Worm (Caenorhabditis elegans) whole organism, L3 larva: ENCODE results near the gene C34C12.6.

Experiments used
- R02D3.7 ChIP-seq: fragments of 150-350 bp; optimal IDR thresholded peaks from 2 replicates; lab custom pipeline; 2014; ENCODE audit warnings: missing biosample characterization, missing genetic modification characterization
- ZK546.5 ChIP-seq: sonication (generic microtip); optimal IDR thresholded peaks from 2 replicates; lab custom pipeline; 2017; ENCODE audit warnings: missing biosample characterization, missing genetic modification characterization
- aly-2 ChIP-seq: fragments of 150-350 bp; optimal IDR thresholded peaks from 2 replicates; lab custom pipeline; 2014; ENCODE audit warnings: missing biosample characterization, missing genetic modification characterization
- ama-1 ChIP-seq: fragments of 150-350 bp; optimal IDR thresholded peaks from 2 replicates; lab custom pipeline; 2018
- ceh-16 ChIP-seq: sonication (generic microtip); optimal IDR thresholded peaks from 2 replicates; lab custom pipeline; 2017; ENCODE audit warnings: missing biosample characterization, missing genetic modification characterization
- ceh-28 ChIP-seq: fragments of 150-350 bp; optimal IDR thresholded peaks from 2 replicates; lab custom pipeline; 2014; ENCODE audit warnings: missing biosample characterization, missing genetic modification reagents, missing genetic modification characterization
- ceh-82 ChIP-seq: fragments of 150-350 bp; optimal IDR thresholded peaks from 2 replicates; lab custom pipeline; 2014; ENCODE audit warnings: missing biosample characterization, missing genetic modification characterization
- ceh-9 ChIP-seq: sonication (generic microtip); optimal IDR thresholded peaks from 2 replicates; lab custom pipeline; 2018; ENCODE audit warnings: missing biosample characterization, missing genetic modification characterization
- daf-12 ChIP-seq: fragments of 150-350 bp; optimal IDR thresholded peaks from 2 replicates; lab custom pipeline; 2014; ENCODE audit warnings: missing biosample characterization, missing genetic modification reagents, missing genetic modification characterization
- egl-27 ChIP-seq: sonication (generic microtip); optimal IDR thresholded peaks from 4 replicates; lab custom pipeline; 2017; ENCODE audit warnings: missing biosample characterization, missing genetic modification reagents, missing genetic modification characterization
- egl-5 ChIP-seq: fragments of 150-350 bp; optimal IDR thresholded peaks from 2 replicates; lab custom pipeline; 2017; ENCODE audit warnings: missing biosample characterization, missing genetic modification reagents, missing genetic modification characterization, inconsistent platforms
- elt-1 ChIP-seq: fragments of 150-350 bp; optimal IDR thresholded peaks from 2 replicates; lab custom pipeline; 2014; ENCODE audit warnings: missing biosample characterization, missing genetic modification characterization
- elt-2 ChIP-seq: sonication (generic microtip); optimal IDR thresholded peaks from 2 replicates; lab custom pipeline; 2016; ENCODE audit warnings: missing genetic modification reagents, mild to moderate bottlenecking, missing genetic modification characterization, missing compliant biosample characterization
- elt-3 ChIP-seq, 3 experiments: fragments of 150-350 bp in 1 of 3; sonication (generic microtip) in 2 of 3; optimal IDR thresholded peaks; 2 replicates in 2 of 3; 4 replicates in 1 of 3; lab custom pipeline; 2014 to 2017; ENCODE audit warnings: missing biosample characterization in 3 of 3, missing genetic modification characterization in 3 of 3
- eor-1 ChIP-seq, 2 experiments: fragments of 150-350 bp; optimal IDR thresholded peaks; 2 replicates each; lab custom pipeline; 2014 to 2018; ENCODE audit warnings: missing biosample characterization in 2 of 2, missing genetic modification characterization in 2 of 2
- fkh-10 ChIP-seq: sonication (generic microtip); optimal IDR thresholded peaks from 2 replicates; lab custom pipeline; 2017; ENCODE audit warnings: missing biosample characterization, missing genetic modification reagents, missing genetic modification characterization
- fkh-2 ChIP-seq: fragments of 150-350 bp; optimal IDR thresholded peaks from 2 replicates; lab custom pipeline; 2014; ENCODE audit warnings: missing biosample characterization, missing genetic modification reagents, missing genetic modification characterization
- fos-1 ChIP-seq: fragments of 150-350 bp; optimal IDR thresholded peaks from 2 replicates; lab custom pipeline; 2014; ENCODE audit warnings: missing biosample characterization, missing genetic modification characterization
- hmg-11 ChIP-seq: sonication (generic microtip); optimal IDR thresholded peaks from 2 replicates; lab custom pipeline; 2016; ENCODE audit warnings: missing genetic modification characterization, missing compliant biosample characterization
- jun-1 ChIP-seq: fragments of 150-350 bp; optimal IDR thresholded peaks from 2 replicates; lab custom pipeline; 2014; ENCODE audit warnings: missing biosample characterization, missing genetic modification reagents, missing genetic modification characterization
- lin-15B ChIP-seq: fragments of 150-350 bp; optimal IDR thresholded peaks from 2 replicates; lab custom pipeline; 2014; ENCODE audit warnings: missing biosample characterization, missing genetic modification characterization
- lin-39 ChIP-seq: fragments of 150-350 bp; optimal IDR thresholded peaks from 2 replicates; lab custom pipeline; 2018; ENCODE audit warnings: missing biosample characterization, missing genetic modification reagents, missing genetic modification characterization
- lsy-12 ChIP-seq: sonication (generic microtip); optimal IDR thresholded peaks from 2 replicates; lab custom pipeline; 2016; ENCODE audit warnings: mild to moderate bottlenecking, missing genetic modification characterization, missing compliant biosample characterization
- mdl-1 ChIP-seq: fragments of 150-350 bp; optimal IDR thresholded peaks from 2 replicates; lab custom pipeline; 2014; ENCODE audit warnings: missing biosample characterization, missing genetic modification characterization
- mml-1 ChIP-seq: fragments of 150-350 bp; sonication (generic microtip); optimal IDR thresholded peaks from 3 replicates; lab custom pipeline; 2014; ENCODE audit warnings: missing biosample characterization, missing genetic modification characterization
- nfya-1 ChIP-seq: sonication (generic microtip); optimal IDR thresholded peaks from 2 replicates; lab custom pipeline; 2017; ENCODE audit warnings: missing genetic modification characterization, mild to moderate bottlenecking, missing compliant biosample characterization, antibody characterized with exemption, moderate library complexity; ENCODE audit not compliant: insufficient read depth
- nhr-11 ChIP-seq: fragments of 150-350 bp; optimal IDR thresholded peaks from 2 replicates; lab custom pipeline; 2014; ENCODE audit warnings: missing biosample characterization, missing genetic modification characterization
- nhr-12 ChIP-seq: fragments of 150-350 bp; optimal IDR thresholded peaks from 2 replicates; lab custom pipeline; 2014; ENCODE audit warnings: missing biosample characterization, missing genetic modification characterization
- nhr-23 ChIP-seq: fragments of 150-350 bp; optimal IDR thresholded peaks from 2 replicates; lab custom pipeline; 2014; ENCODE audit warnings: missing biosample characterization, missing genetic modification reagents, missing genetic modification characterization
- nhr-237 ChIP-seq: fragments of 150-350 bp; optimal IDR thresholded peaks from 2 replicates; lab custom pipeline; 2014; ENCODE audit warnings: missing biosample characterization, missing genetic modification characterization
- nhr-25 ChIP-seq: sonication (generic microtip); optimal IDR thresholded peaks from 2 replicates; lab custom pipeline; 2017; ENCODE audit warnings: missing biosample characterization, missing genetic modification characterization
- nhr-28 ChIP-seq: fragments of 150-350 bp; optimal IDR thresholded peaks from 2 replicates; lab custom pipeline; 2014; ENCODE audit warnings: missing biosample characterization, missing genetic modification characterization
- nhr-43 ChIP-seq: sonication (generic microtip); optimal IDR thresholded peaks from 2 replicates; lab custom pipeline; 2016; ENCODE audit warnings: mild to moderate bottlenecking, missing genetic modification characterization, missing compliant biosample characterization; ENCODE audit not compliant: poor library complexity, severe bottlenecking
- nhr-67 ChIP-seq: fragments of 150-350 bp; optimal IDR thresholded peaks from 2 replicates; lab custom pipeline; 2014; ENCODE audit warnings: missing biosample characterization, missing genetic modification characterization
- nhr-76 ChIP-seq: fragments of 150-350 bp; sonication (generic microtip); optimal IDR thresholded peaks from 5 replicates; lab custom pipeline; 2014; ENCODE audit warnings: missing biosample characterization, missing genetic modification characterization
- nhr-77 ChIP-seq: fragments of 150-350 bp; optimal IDR thresholded peaks from 2 replicates; lab custom pipeline; 2014; ENCODE audit warnings: missing biosample characterization, missing genetic modification characterization
- pha-4 ChIP-seq: fragments of 150-350 bp; optimal IDR thresholded peaks from 2 replicates; lab custom pipeline; 2014; ENCODE audit warnings: missing biosample characterization, missing genetic modification reagents, missing genetic modification characterization
- pqm-1 ChIP-seq: fragments of 150-350 bp; optimal IDR thresholded peaks from 2 replicates; lab custom pipeline; 2017; ENCODE audit warnings: missing biosample characterization, missing genetic modification characterization, inconsistent platforms
- sea-2 ChIP-seq: fragments of 150-350 bp; sonication (generic microtip); optimal IDR thresholded peaks from 4 replicates; lab custom pipeline; 2014; ENCODE audit warnings: missing biosample characterization, missing genetic modification reagents, missing genetic modification characterization
- skn-1 ChIP-seq: fragments of 150-350 bp; optimal IDR thresholded peaks from 2 replicates; lab custom pipeline; 2014; ENCODE audit warnings: missing biosample characterization, missing genetic modification characterization
- snpc-4 ChIP-seq: fragments of 150-350 bp; optimal IDR thresholded peaks from 2 replicates; lab custom pipeline; 2014; ENCODE audit warnings: missing biosample characterization, missing genetic modification characterization
- tbx-2 ChIP-seq: sonication (generic microtip); optimal IDR thresholded peaks from 2 replicates; lab custom pipeline; 2016; ENCODE audit warnings: mild to moderate bottlenecking, missing genetic modification characterization, missing compliant biosample characterization
- unc-39 ChIP-seq: sonication (generic microtip); optimal IDR thresholded peaks from 4 replicates; lab custom pipeline; 2017; ENCODE audit warnings: missing biosample characterization, missing genetic modification characterization
- unc-62 ChIP-seq: fragments of 150-350 bp; sonication (generic microtip); optimal IDR thresholded peaks from 4 replicates; lab custom pipeline; 2014; ENCODE audit warnings: missing biosample characterization, missing genetic modification reagents, missing genetic modification characterization
- zag-1 ChIP-seq: fragments of 150-350 bp; optimal IDR thresholded peaks from 2 replicates; lab custom pipeline; 2014; ENCODE audit warnings: missing biosample characterization, missing genetic modification characterization
- ztf-11 ChIP-seq: fragments of 150-350 bp; optimal IDR thresholded peaks from 2 replicates; lab custom pipeline; 2014; ENCODE audit warnings: missing biosample characterization, missing genetic modification characterization
- ztf-4 ChIP-seq: fragments of 150-350 bp; optimal IDR thresholded peaks from 2 replicates; lab custom pipeline; 2014; ENCODE audit warnings: missing biosample characterization, missing genetic modification characterization

Gene C34C12.6

DNA sequence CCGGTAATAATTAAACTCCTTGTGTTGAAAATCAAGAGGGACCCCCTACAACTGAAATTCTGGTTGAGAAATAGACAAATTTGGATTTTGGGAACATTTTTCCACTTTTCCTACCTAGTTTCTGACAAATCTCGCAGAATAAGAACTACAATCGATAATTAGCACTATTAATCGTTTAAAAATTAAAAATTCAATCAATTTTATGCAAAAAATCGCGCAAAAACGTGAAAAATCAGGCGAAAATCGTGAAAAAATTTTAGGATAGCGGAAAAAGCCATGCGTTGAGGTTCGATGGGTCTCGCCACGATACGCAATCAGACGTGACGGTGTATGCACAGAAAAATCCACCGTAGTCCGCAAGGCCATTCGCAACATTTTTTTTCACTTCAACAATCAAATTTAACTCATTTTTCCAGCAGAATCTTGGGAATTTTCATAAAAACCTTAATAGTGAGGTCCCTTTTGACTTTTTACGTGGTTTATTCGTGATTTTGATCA lies 22.7 kb downstream of the C34C12.6 start, which contains the start of gene lias-1:
TSS of gene lias-1 (minus strand) at position 51 of the 498 bp plus-strand sequence.
- no peak for TF ChIP-seq fos-1 (tag; lab: Kevin White, UChicago)
- TF ChIP-seq mdl-1 (tag; lab: Kevin White, UChicago) = no peak
- no peak for TF ChIP-seq ceh-9 (tag; lab: Kevin White, UChicago)
- peak; percentile 90 for TF ChIP-seq lin-15B (tag; lab: Kevin White, UChicago)
- TF ChIP-seq fkh-2 = no peak
- TF ChIP-seq ceh-28 (tag; lab: Kevin White, UChicago) = peak; percentile 44
- TF ChIP-seq nfya-1 (tag; lab: Kevin White, UChicago) = peak; percentile 94
- peak; percentile 83 for TF ChIP-seq egl-5 (tag; lab: Kevin White, UChicago)
- TF ChIP-seq pha-4 (tag; lab: Kevin White, UChicago) = peak; percentile 91
- peak; percentile 84 for TF ChIP-seq nhr-23 (tag; lab: Kevin White, UChicago)
- TF ChIP-seq elt-1 (tag; lab: Kevin White, UChicago) = no peak
- TF ChIP-seq ceh-16 = no peak
- no peak for TF ChIP-seq sea-2 (GFP tag; lab: Kevin White, UChicago)
- no peak for TF ChIP-seq nhr-11 (tag; lab: Kevin White, UChicago)
- peak; percentile 73 for TF ChIP-seq snpc-4 (tag; lab: Kevin White, UChicago)
- TF ChIP-seq skn-1 (tag; lab: Kevin White, UChicago) = peak; percentile 60
- no peak for TF ChIP-seq daf-12 (tag; lab: Kevin White, UChicago)
- TF ChIP-seq unc-62 (GFP tag; lab: Kevin White, UChicago) = no peak
- no peak for TF ChIP-seq eor-1 (tag; optimal IDR thresholded peaks at IDR 0.05; lab: Kevin White, UChicago)
- TF ChIP-seq fkh-10 (GFP tag; lab: Kevin White, UChicago) = peak; percentile 39
- TF ChIP-seq nhr-43 (tag; lab: Kevin White, UChicago) = peak; percentile 18
- TF ChIP-seq elt-2 (tag; lab: Kevin White, UChicago) = peak; percentile 47
- peak; percentile 68 for TF ChIP-seq ama-1 (lab: Kevin White, UChicago)
- TF ChIP-seq egl-27 (tag; lab: Kevin White, UChicago) = no peak
- no peak for TF ChIP-seq unc-39 (tag; lab: Kevin White, UChicago)
- TF ChIP-seq nhr-76 (tag; lab: Kevin White, UChicago) = no peak
- no peak for TF ChIP-seq nhr-237
- TF ChIP-seq aly-2 = no peak
- TF ChIP-seq tbx-2 (tag; lab: Kevin White, UChicago) = no peak
- TF ChIP-seq lin-39 (tag; lab: Kevin White, UChicago) = peak; percentile 67
- TF ChIP-seq nhr-67 (tag; lab: Kevin White, UChicago) = no peak
- TF ChIP-seq pqm-1 (tag; lab: Kevin White, UChicago) = peak; percentile 73
- TF ChIP-seq nhr-28 (tag; lab: Kevin White, UChicago) = no peak
- no peak for TF ChIP-seq ZK546.5
- TF ChIP-seq ztf-4 = peak; percentile 73
- peak; percentile 93 for TF ChIP-seq nhr-25 (tag; lab: Kevin White, UChicago)
- peak; percentile 70 for TF ChIP-seq jun-1 (tag; lab: Kevin White, UChicago)
- TF ChIP-seq mml-1 (tag; lab: Kevin White, UChicago) = no peak
- TF ChIP-seq elt-3 (tag; optimal IDR thresholded peaks at IDR 0.05; lab: Kevin White, UChicago) = no peak
- TF ChIP-seq zag-1 (tag; lab: Kevin White, UChicago) = no peak
- TF ChIP-seq ztf-11 (tag; lab: Kevin White, UChicago) = no peak
- no peak for TF ChIP-seq nhr-77 (tag; lab: Kevin White, UChicago)
- TF ChIP-seq ceh-82 (tag; lab: Kevin White, UChicago) = no peak
- TF ChIP-seq hmg-11 (tag; lab: Kevin White, UChicago) = peak; percentile 79
- peak; percentile 57 for TF ChIP-seq R02D3.7 (tag; lab: Kevin White, UChicago)
- TF ChIP-seq nhr-12 (tag; lab: Kevin White, UChicago) = no peak
- TF ChIP-seq lsy-12 = peak; percentile 49
- TF ChIP-seq, all 47 proteins: peak for 20
